Fruit fly (Drosophila melanogaster) whole organism, embryonic: ENCODE data around the gene CG43156.

Source experiments
- Bgb ChIP-seq: fragments of 200-800 bp; sonication (Bioruptor generic); IDR thresholded peaks from 2 replicates; pipeline ENCODE4 v1.3.6; 2022; ENCODE audit warnings: missing biosample characterization, missing genetic modification characterization; ENCODE audit not compliant: partially characterized antibody
- Blimp-1 ChIP-seq: fragments of 200-800 bp; sonication (Bioruptor generic); optimal IDR thresholded peaks from 3 replicates; lab custom pipeline; 2018; ENCODE audit warnings: missing biosample characterization, missing genetic modification characterization, mild to moderate bottlenecking, moderate library complexity, missing genetic modification reagents
- CG10209 ChIP-seq: fragments of 200-800 bp; sonication (Bioruptor generic); optimal IDR thresholded peaks from 3 replicates; lab custom pipeline; 2017; ENCODE audit warnings: missing biosample characterization, mild to moderate bottlenecking, missing genetic modification characterization, missing genetic modification reagents
- CG1024 ChIP-seq: fragments of 200-800 bp; sonication (Bioruptor generic); IDR thresholded peaks from 2 replicates; pipeline ENCODE4 v1.3.6; 2022; ENCODE audit warnings: missing biosample characterization, missing genetic modification characterization
- CG10366 ChIP-seq: fragments of 200-800 bp; sonication (Bioruptor generic); IDR thresholded peaks from 2 replicates; pipeline ENCODE4 v1.3.6; 2022; ENCODE audit warnings: missing biosample characterization, missing genetic modification characterization
- CG10654 ChIP-seq: fragments of 200-800 bp; sonication (Bioruptor generic); optimal IDR thresholded peaks from 2 replicates; lab custom pipeline; 2016; ENCODE audit warnings: missing biosample characterization, missing genetic modification characterization
- CG11456 ChIP-seq: fragments of 200-800 bp; sonication (Bioruptor generic); IDR thresholded peaks from 3 replicates; pipeline ENCODE4 v1.3.6; 2022; ENCODE audit warnings: missing biosample characterization, missing genetic modification characterization
- CG13123 ChIP-seq: fragments of 200-800 bp; sonication (Bioruptor generic); optimal IDR thresholded peaks from 2 replicates; lab custom pipeline; 2016; ENCODE audit warnings: missing biosample characterization, missing genetic modification characterization
- CG14441 ChIP-seq: fragments of 200-800 bp; sonication (Bioruptor generic); IDR thresholded peaks from 2 replicates; pipeline ENCODE4 v1.3.6; 2022; ENCODE audit warnings: missing biosample characterization, missing genetic modification characterization
- CG17186 ChIP-seq: fragments of 200-800 bp; sonication (Bioruptor generic); optimal IDR thresholded peaks from 3 replicates; lab custom pipeline; 2017; ENCODE audit warnings: missing biosample characterization, missing genetic modification reagents, missing genetic modification characterization
- CG17359 ChIP-seq: fragments of 200-800 bp; sonication (Bioruptor generic); optimal IDR thresholded peaks from 3 replicates; lab custom pipeline; 2018; ENCODE audit warnings: missing biosample characterization, mild to moderate bottlenecking, missing genetic modification characterization, moderate library complexity
- CG17802 ChIP-seq: fragments of 200-800 bp; sonication (Bioruptor generic); optimal IDR thresholded peaks from 2 replicates; lab custom pipeline; 2018; ENCODE audit warnings: missing biosample characterization, mild to moderate bottlenecking, missing genetic modification characterization, moderate library complexity
- CG30431 ChIP-seq: fragments of 200-800 bp; sonication (Bioruptor generic); optimal IDR thresholded peaks from 2 replicates; lab custom pipeline; 2017; ENCODE audit warnings: missing biosample characterization, missing genetic modification characterization
- CG34422 ChIP-seq: fragments of 200-800 bp; sonication (Bioruptor generic); IDR thresholded peaks from 3 replicates; pipeline ENCODE4 v1.3.6; 2022; ENCODE audit warnings: missing biosample characterization, missing genetic modification characterization
- CG4617 ChIP-seq: fragments of 200-800 bp; sonication (Bioruptor generic); optimal IDR thresholded peaks from 3 replicates; lab custom pipeline; 2016; ENCODE audit warnings: missing biosample characterization, missing genetic modification characterization, borderline replicate concordance
- CG5953 ChIP-seq: fragments of 200-800 bp; sonication (Bioruptor generic); IDR thresholded peaks from 2 replicates; pipeline ENCODE4 v1.3.6; 2022; ENCODE audit warnings: missing biosample characterization, missing genetic modification characterization
- CG6689 ChIP-seq: fragments of 200-800 bp; sonication (Bioruptor generic); IDR thresholded peaks from 2 replicates; pipeline ENCODE4 v1.3.6; 2022; ENCODE audit warnings: missing biosample characterization, missing genetic modification characterization
- CG7928 ChIP-seq: fragments of 200-800 bp; sonication (Bioruptor generic); optimal IDR thresholded peaks from 2 replicates; lab custom pipeline; 2017; ENCODE audit warnings: missing biosample characterization, mild to moderate bottlenecking, missing genetic modification characterization
- CG8924 ChIP-seq: fragments of 200-800 bp; optimal IDR thresholded peaks from 3 replicates; lab custom pipeline; 2019; ENCODE audit warnings: missing biosample characterization, mild to moderate bottlenecking, missing genetic modification characterization, moderate library complexity
- CG9215 ChIP-seq: fragments of 200-800 bp; sonication (Bioruptor generic); IDR thresholded peaks from 2 replicates; pipeline ENCODE4 v1.3.6; 2022; ENCODE audit warnings: missing biosample characterization, missing genetic modification characterization
- D19B ChIP-seq: fragments of 200-800 bp; sonication (Bioruptor generic); optimal IDR thresholded peaks from 2 replicates; lab custom pipeline; 2017; ENCODE audit warnings: missing biosample characterization, mild to moderate bottlenecking, missing genetic modification characterization
- Doc2 ChIP-seq: fragments of 200-800 bp; sonication (Bioruptor generic); IDR thresholded peaks from 2 replicates; pipeline ENCODE4 v1.3.6; 2022; ENCODE audit warnings: missing biosample characterization, missing genetic modification characterization
- Dp ChIP-seq: fragments of 200-800 bp; sonication (Bioruptor generic); optimal IDR thresholded peaks from 2 replicates; lab custom pipeline; 2018; ENCODE audit warnings: missing biosample characterization, mild to moderate bottlenecking, missing genetic modification characterization, moderate library complexity
- Myb ChIP-seq: fragments of 200-800 bp; sonication (Bioruptor generic); optimal IDR thresholded peaks from 2 replicates; lab custom pipeline; 2016; ENCODE audit warnings: missing biosample characterization, missing genetic modification characterization
- Scr ChIP-seq: fragments of 200-800 bp; sonication (Bioruptor generic); IDR thresholded peaks from 2 replicates; pipeline ENCODE4 v1.3.6; 2022; ENCODE audit warnings: missing biosample characterization, missing genetic modification characterization; ENCODE audit not compliant: partially characterized antibody
- Sox100B ChIP-seq: fragments of 200-800 bp; sonication (Bioruptor generic); optimal IDR thresholded peaks from 3 replicates; lab custom pipeline; 2018; ENCODE audit warnings: missing biosample characterization, mild to moderate bottlenecking, missing genetic modification characterization
- Sox102F ChIP-seq: fragments of 200-800 bp; sonication (Bioruptor generic); optimal IDR thresholded peaks from 2 replicates; lab custom pipeline; 2018; ENCODE audit warnings: missing biosample characterization, mild to moderate bottlenecking, missing genetic modification characterization, moderate library complexity
- Spps ChIP-seq: fragments of 200-800 bp; sonication (Bioruptor generic); optimal IDR thresholded peaks from 2 replicates; lab custom pipeline; 2018; ENCODE audit warnings: missing biosample characterization, mild to moderate bottlenecking, missing genetic modification characterization
- Sry-β ChIP-seq: fragments of 200-800 bp; sonication (Bioruptor generic); optimal IDR thresholded peaks from 2 replicates; lab custom pipeline; 2018; ENCODE audit warnings: missing biosample characterization, mild to moderate bottlenecking, missing genetic modification characterization, moderate library complexity
- Ssrp ChIP-seq: fragments of 200-800 bp; sonication (Bioruptor generic); optimal IDR thresholded peaks from 2 replicates; lab custom pipeline; 2018; ENCODE audit warnings: missing biosample characterization, mild to moderate bottlenecking, missing genetic modification characterization, moderate library complexity
- Vsx1 ChIP-seq: fragments of 200-800 bp; sonication (Bioruptor generic); optimal IDR thresholded peaks from 2 replicates; lab custom pipeline; 2017; ENCODE audit warnings: missing biosample characterization, mild to moderate bottlenecking, missing genetic modification characterization, missing genetic modification reagents
- bigmax ChIP-seq: fragments of 200-800 bp; sonication (Bioruptor generic); optimal IDR thresholded peaks from 2 replicates; lab custom pipeline; 2018; ENCODE audit warnings: missing biosample characterization, mild to moderate bottlenecking, missing genetic modification characterization
- chm ChIP-seq: fragments of 200-800 bp; sonication (Bioruptor generic); IDR thresholded peaks from 2 replicates; pipeline ENCODE4 v1.3.6; 2022; ENCODE audit warnings: missing biosample characterization, missing genetic modification characterization
- crol ChIP-seq: fragments of 200-800 bp; sonication (Bioruptor generic); IDR thresholded peaks from 2 replicates; pipeline ENCODE4 v1.3.6; 2022; ENCODE audit warnings: missing biosample characterization, missing genetic modification characterization
- dimm ChIP-seq: fragments of 200-800 bp; sonication (Bioruptor generic); IDR thresholded peaks from 2 replicates; pipeline ENCODE4 v1.3.6; 2022; ENCODE audit warnings: missing biosample characterization, missing genetic modification characterization
- fd3F ChIP-seq: fragments of 200-800 bp; sonication (Bioruptor generic); optimal IDR thresholded peaks from 2 replicates; lab custom pipeline; 2018; ENCODE audit warnings: missing biosample characterization, mild to moderate bottlenecking, missing genetic modification characterization, moderate library complexity
- h ChIP-seq: fragments of >200 bp; optimal IDR thresholded peaks from 2 replicates; lab custom pipeline; 2017
- her ChIP-seq: fragments of 200-800 bp; sonication (Bioruptor generic); optimal IDR thresholded peaks from 2 replicates; lab custom pipeline; 2016; ENCODE audit warnings: missing biosample characterization, missing genetic modification characterization
- lov ChIP-seq, 2 experiments: fragments of 200-800 bp in 1 of 2; fragments of >200 bp in 1 of 2; sonication (Bioruptor generic) in 1 of 2; IDR thresholded peaks in 1 of 2; optimal IDR thresholded peaks in 1 of 2; 2 replicates in 1 of 2; 3 replicates in 1 of 2; pipeline versions ENCODE4 v1.3.6 to Lab custom; 2017 to 2022; ENCODE audit warnings: missing biosample characterization in 1 of 2, missing genetic modification characterization in 1 of 2
- oc ChIP-seq: fragments of 200-800 bp; sonication (Bioruptor generic); optimal IDR thresholded peaks from 2 replicates; lab custom pipeline; 2018; ENCODE audit warnings: missing biosample characterization, mild to moderate bottlenecking, missing genetic modification characterization, moderate library complexity
- pb ChIP-seq: fragments of 200-800 bp; sonication (Bioruptor generic); optimal IDR thresholded peaks from 3 replicates; lab custom pipeline; 2016; ENCODE audit warnings: missing biosample characterization, missing genetic modification characterization
- sd ChIP-seq: fragments of 200-800 bp; sonication (Bioruptor generic); optimal IDR thresholded peaks from 3 replicates; lab custom pipeline; 2018; ENCODE audit warnings: missing biosample characterization, mild to moderate bottlenecking, missing genetic modification characterization, moderate library complexity
- sens ChIP-seq: fragments of 200-800 bp; sonication (Bioruptor generic); peaks from one replicate; lab custom pipeline; 2016; ENCODE audit warnings: missing biosample characterization, missing genetic modification characterization
- shn ChIP-seq: fragments of 200-800 bp; sonication (Bioruptor generic); optimal IDR thresholded peaks from 3 replicates; lab custom pipeline; 2016; ENCODE audit warnings: missing biosample characterization, missing genetic modification characterization
- stc ChIP-seq: fragments of 200-800 bp; sonication (Bioruptor generic); IDR thresholded peaks from 2 replicates; pipeline ENCODE4 v1.3.6; 2022; ENCODE audit warnings: missing biosample characterization, missing genetic modification characterization
- tio ChIP-seq: fragments of 200-800 bp; sonication (Bioruptor generic); optimal IDR thresholded peaks from 2 replicates; lab custom pipeline; 2017; ENCODE audit warnings: missing biosample characterization, missing genetic modification characterization, inconsistent platforms
- vvl ChIP-seq: fragments of 200-800 bp; sonication (Bioruptor generic); IDR thresholded peaks from 2 replicates; pipeline ENCODE4 v1.3.6; 2022; ENCODE audit warnings: missing biosample characterization, missing genetic modification characterization
- wdn ChIP-seq: fragments of 200-800 bp; sonication (Bioruptor generic); IDR thresholded peaks from 2 replicates; pipeline ENCODE4 v1.3.6; 2022; ENCODE audit warnings: missing biosample characterization, missing genetic modification characterization
- z ChIP-seq: fragments of 200-800 bp; sonication (Bioruptor generic); IDR thresholded peaks from 3 replicates; pipeline ENCODE4 v1.3.6; 2022; ENCODE audit warnings: missing biosample characterization, missing genetic modification characterization
- zfh1 ChIP-seq: fragments of 200-800 bp; sonication (Bioruptor generic); IDR thresholded peaks from 3 replicates; pipeline ENCODE4 v1.3.6; 2022; ENCODE audit warnings: missing biosample characterization, missing genetic modification characterization
- zfh2 ChIP-seq: fragments of 200-800 bp; sonication (Bioruptor generic); optimal IDR thresholded peaks from 2 replicates; lab custom pipeline; 2016; ENCODE audit warnings: missing biosample characterization, missing genetic modification characterization

Gene CG43156

dm6 chrX:11920959-11921358 is 14.3 kb upstream of the CG43156 start (continued):
- TF ChIP-seq CG17186 (peak; percentile 28), CG13123 (peak; percentile 70), Myb (GFP tag; lab: Kevin White, UChicago) (peak; percentile 32), zfh2 (GFP tag; lab: Kevin White, UChicago) (peak; percentile 58), h (lab: Kevin White, UChicago) (no peak), CG10209 (peak; percentile 88), CG5953 (GFP tag; lab: Robert Waterston, UW) (peak; percentile 73; the same call in 1 of the 2 replicates), zfh1 (peak; percentile 87), chm (GFP tag; lab: Robert Waterston, UW) (no peak), crol (peak; percentile 48), z (GFP tag; lab: Robert Waterston, UW) (0 out of 3 replicates have a peak, but pooled peaks have one; percentile 18), Spps (peak; percentile 84), dimm (GFP tag; lab: Robert Waterston, UW) (peak; percentile 67), CG10654 (GFP tag; lab: Kevin White, UChicago) (peak; percentile 79), pb (GFP tag; lab: Kevin White, UChicago) (peak; percentile 28), her (GFP tag; lab: Kevin White, UChicago) (peak; percentile 39), D19B (peak; percentile 71), CG17802 (tag; lab: Kevin White, UChicago) (peak; percentile 57), sd (tag; lab: Kevin White, UChicago) (peak; percentile 79), Bgb (no peak), CG11456 (GFP tag; lab: Robert Waterston, UW) (peak; percentile 86), CG7928 (GFP tag; lab: Kevin White, UChicago) (peak; percentile 63), Sox100B (GFP tag; lab: Kevin White, UChicago) (peak; percentile 91), stc (GFP tag; lab: Robert Waterston, UW) (peak; percentile 86), Sry-β (GFP tag; lab: Kevin White, UChicago) (peak; percentile 19), Sox102F (GFP tag; lab: Kevin White, UChicago) (peak; percentile 93), Doc2 (GFP tag; lab: Robert Waterston, UW) (no peak; the same call in 1 of the 2 replicates), lov (optimal IDR thresholded peaks at IDR 0.05; lab: Kevin White, UChicago) (no peak), lov (GFP tag; IDR thresholded peaks at IDR 0.05; lab: Robert Waterston, UW) (0 out of 3 replicates have a peak, but pooled peaks have one; percentile 20), shn (GFP tag; lab: Kevin White, UChicago) (peak; percentile 63), CG6689 (GFP tag; lab: Robert Waterston, UW) (peak; percentile 91), CG4617 (GFP tag; lab: Kevin White, UChicago) (peak; percentile 46), Dp (GFP tag; lab: Kevin White, UChicago) (no peak), CG1024 (GFP tag; lab: Robert Waterston, UW) (no peak), CG9215 (GFP tag; lab: Robert Waterston, UW) (peak; percentile 86), bigmax (GFP tag; lab: Kevin White, UChicago) (no peak), CG30431 (GFP tag; lab: Kevin White, UChicago) (peak; percentile 49), CG34422 (GFP tag; lab: Robert Waterston, UW) (peak; percentile 87), oc (tag; lab: Kevin White, UChicago) (peak; percentile 91), CG17359 (tag; lab: Kevin White, UChicago) (peak; percentile 93), Scr (GFP tag; lab: Robert Waterston, UW) (no peak), tio (GFP tag; lab: Kevin White, UChicago) (peak; percentile 78), CG10366 (GFP tag; lab: Robert Waterston, UW) (peak; percentile 72), Vsx1 (GFP tag; lab: Kevin White, UChicago) (peak; percentile 90), CG8924 (tag; lab: Kevin White, UChicago) (peak; percentile 95), vvl (peak; percentile 91), sens (GFP tag; lab: Kevin White, UChicago) (peak; percentile 98), Ssrp (tag; lab: Kevin White, UChicago) (peak; percentile 92), CG14441 (peak; percentile 86), wdn (GFP tag; lab: Robert Waterston, UW) (peak; percentile 75), fd3F (GFP tag; lab: Kevin White, UChicago) (peak; percentile 87), Blimp-1 (peak; percentile 91)
